Worm (Caenorhabditis elegans) whole organism, L3 larva: ENCODE measurements around the gene lgc-17.

Source experiments
- ZK546.5 ChIP-seq: sonication (generic microtip); optimal IDR thresholded peaks from 2 replicates; lab custom pipeline; 2017; ENCODE audit warnings: missing biosample characterization, missing genetic modification characterization
- ama-1 ChIP-seq: fragments of 150-350 bp; optimal IDR thresholded peaks from 2 replicates; lab custom pipeline; 2018
- fkh-10 ChIP-seq: sonication (generic microtip); optimal IDR thresholded peaks from 2 replicates; lab custom pipeline; 2017; ENCODE audit warnings: missing biosample characterization, missing genetic modification reagents, missing genetic modification characterization
- tbx-2 ChIP-seq: sonication (generic microtip); optimal IDR thresholded peaks from 2 replicates; lab custom pipeline; 2016; ENCODE audit warnings: mild to moderate bottlenecking, missing genetic modification characterization, missing compliant biosample characterization
- unc-39 ChIP-seq: sonication (generic microtip); optimal IDR thresholded peaks from 4 replicates; lab custom pipeline; 2017; ENCODE audit warnings: missing biosample characterization, missing genetic modification characterization

DNA sequence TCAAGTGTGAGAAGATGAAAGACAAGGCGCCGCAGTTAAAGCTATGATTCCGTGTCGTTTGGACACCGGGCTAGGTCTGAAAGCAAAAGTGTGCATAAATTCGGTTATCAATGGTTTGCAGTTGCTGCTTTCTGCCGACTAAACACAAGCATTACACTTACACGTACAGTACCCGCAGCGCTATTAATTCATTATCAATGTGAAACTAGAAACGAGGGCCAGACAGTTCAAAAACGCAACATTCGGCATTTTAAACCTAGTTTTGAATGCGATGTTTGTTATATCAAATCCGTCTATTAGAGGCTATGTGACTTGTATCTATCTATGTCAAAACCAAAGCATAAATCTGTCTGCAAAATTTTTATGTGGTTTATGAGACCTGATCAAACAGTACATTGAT, 52.6 kb downstream of the lgc-17 start:
- TF ChIP-seq ZK546.5 (tag; lab: Kevin White, UChicago) (no peak), unc-39 (tag; lab: Kevin White, UChicago) (no peak), fkh-10 (GFP tag; lab: Kevin White, UChicago) (no peak), ama-1 (lab: Kevin White, UChicago) (no peak), tbx-2 (no peak)
